Fruit fly (Drosophila melanogaster) whole organism, pupa: ENCODE data around the gene CG32750.
A peak's percentile ranks its signal among the peaks of the same experiment; 100 is the strongest.

ENCODE experiments used
- CG10348 ChIP-seq: fragments of 200-800 bp; sonication (Bioruptor generic); IDR thresholded peaks from 2 replicates; pipeline ENCODE4 v1.3.6; 2022; ENCODE audit warnings: missing biosample characterization, missing genetic modification characterization
- CG12605 ChIP-seq: fragments of 200-800 bp; sonication (Bioruptor generic); IDR thresholded peaks from 2 replicates; pipeline ENCODE4 v1.3.6; 2022; ENCODE audit warnings: missing biosample characterization, missing genetic modification characterization
- CG13204 ChIP-seq: fragments of 200-800 bp; sonication (Bioruptor generic); optimal IDR thresholded peaks from 2 replicates; lab custom pipeline; 2018; ENCODE audit warnings: missing biosample characterization, mild to moderate bottlenecking, missing genetic modification characterization, moderate library complexity
- CG14655 ChIP-seq: fragments of 200-800 bp; sonication (Bioruptor generic); optimal IDR thresholded peaks from 3 replicates; lab custom pipeline; 2017; ENCODE audit warnings: mild to moderate bottlenecking, missing biosample characterization, missing genetic modification reagents, missing genetic modification characterization
- CG15710 ChIP-seq: fragments of 200-800 bp; sonication (Bioruptor generic); optimal IDR thresholded peaks from 2 replicates; lab custom pipeline; 2018; ENCODE audit warnings: missing biosample characterization, mild to moderate bottlenecking, missing genetic modification characterization, moderate library complexity
- CG17806 ChIP-seq: fragments of 200-800 bp; sonication (Bioruptor generic); optimal IDR thresholded peaks from 2 replicates; lab custom pipeline; 2018; ENCODE audit warnings: missing biosample characterization, mild to moderate bottlenecking, missing genetic modification characterization, moderate library complexity
- CG32121 ChIP-seq: fragments of 200-800 bp; sonication (Bioruptor generic); IDR thresholded peaks from 2 replicates; pipeline ENCODE4 v1.3.6; 2022; ENCODE audit warnings: missing biosample characterization, missing genetic modification characterization
- CG34367 ChIP-seq: fragments of 200-800 bp; sonication (Bioruptor generic); optimal IDR thresholded peaks from 2 replicates; lab custom pipeline; 2018; ENCODE audit warnings: missing biosample characterization, mild to moderate bottlenecking, missing genetic modification characterization
- CG4496 ChIP-seq: fragments of 200-800 bp; sonication (Bioruptor generic); IDR thresholded peaks from 3 replicates; pipeline ENCODE4 v1.3.6; 2022; ENCODE audit warnings: missing biosample characterization, missing genetic modification characterization
- CG8159 ChIP-seq: fragments of 200-800 bp; sonication (Bioruptor generic); optimal IDR thresholded peaks from 3 replicates; lab custom pipeline; 2018; ENCODE audit warnings: missing biosample characterization, mild to moderate bottlenecking, missing genetic modification characterization, moderate library complexity
- CG8301 ChIP-seq: fragments of 200-800 bp; sonication (Bioruptor generic); optimal IDR thresholded peaks from 2 replicates; lab custom pipeline; 2018; ENCODE audit warnings: missing biosample characterization, mild to moderate bottlenecking, missing genetic modification characterization
- CG9948 ChIP-seq: fragments of 200-800 bp; sonication (Bioruptor generic); optimal IDR thresholded peaks from 2 replicates; lab custom pipeline; 2018; ENCODE audit warnings: missing biosample characterization, mild to moderate bottlenecking, missing genetic modification characterization, moderate library complexity
- D1 ChIP-seq: fragments of 200-800 bp; sonication (Bioruptor generic); optimal IDR thresholded peaks from 2 replicates; lab custom pipeline; 2018; ENCODE audit warnings: missing biosample characterization, mild to moderate bottlenecking, missing genetic modification characterization, moderate library complexity
- EcR ChIP-seq: fragments of 200-800 bp; sonication (Bioruptor generic); optimal IDR thresholded peaks from 3 replicates; lab custom pipeline; 2019; ENCODE audit warnings: missing biosample characterization, missing genetic modification characterization, mild to moderate bottlenecking, moderate library complexity, missing genetic modification reagents
- Ets98B ChIP-seq: fragments of 200-800 bp; sonication (Bioruptor generic); IDR thresholded peaks from 2 replicates; pipeline ENCODE4 v1.3.6; 2022; ENCODE audit warnings: missing biosample characterization, missing genetic modification characterization
- Pif1A ChIP-seq: fragments of 200-800 bp; sonication (Bioruptor generic); optimal IDR thresholded peaks from 3 replicates; lab custom pipeline; 2016; ENCODE audit warnings: missing biosample characterization, missing genetic modification characterization
- Pif1B ChIP-seq: fragments of 200-800 bp; sonication (Bioruptor generic); optimal IDR thresholded peaks from 3 replicates; lab custom pipeline; 2016; ENCODE audit warnings: missing biosample characterization, missing genetic modification characterization
- Snoo ChIP-seq: fragments of 200-800 bp; sonication (Bioruptor generic); optimal IDR thresholded peaks from 3 replicates; lab custom pipeline; 2017; ENCODE audit warnings: missing biosample characterization, mild to moderate bottlenecking, missing genetic modification characterization, inconsistent platforms
- fd96Ca ChIP-seq: fragments of 200-800 bp; sonication (Bioruptor generic); IDR thresholded peaks from 3 replicates; pipeline ENCODE4 v1.3.6; 2022; ENCODE audit warnings: missing biosample characterization, missing genetic modification characterization
- gl ChIP-seq: fragments of 200-800 bp; sonication (Bioruptor generic); optimal IDR thresholded peaks from 2 replicates; lab custom pipeline; 2018; ENCODE audit warnings: missing biosample characterization, mild to moderate bottlenecking, missing genetic modification characterization
- rn ChIP-seq: fragments of 200-800 bp; sonication (Bioruptor generic); IDR thresholded peaks from 2 replicates; pipeline ENCODE4 v1.3.6; 2022; ENCODE audit warnings: missing biosample characterization, missing genetic modification characterization

Gene CG32750

dm6 chrX:6196339-6196738 lies at the start of gene CG32750:
CG32750 (minus strand) TSS chrX:6196439.
- TF ChIP-seq CG34367 (no peak), D1 (tag; lab: Kevin White, UChicago) (no peak), EcR (GFP tag; lab: Kevin White, UChicago) (no peak), CG8301 (no peak), gl (tag; lab: Kevin White, UChicago) (no peak), rn (GFP tag; lab: Robert Waterston, UW) (no peak), CG17806 (tag; lab: Kevin White, UChicago) (no peak), CG32121 (GFP tag; lab: Robert Waterston, UW) (no peak), Snoo (tag; lab: Kevin White, UChicago) (no peak), CG13204 (GFP tag; lab: Kevin White, UChicago) (no peak), CG4496 (GFP tag; lab: Robert Waterston, UW) (no peak), CG12605 (GFP tag; lab: Robert Waterston, UW) (no peak), Pif1B (GFP tag; lab: Kevin White, UChicago) (no peak), CG15710 (tag; lab: Kevin White, UChicago) (no peak), CG8159 (tag; lab: Kevin White, UChicago) (no peak), CG14655 (GFP tag; lab: Kevin White, UChicago) (no peak), CG9948 (no peak)

- TF ChIP-seq CG17806 (tag; lab: Kevin White, UChicago): no peak
- no peak for TF ChIP-seq Ets98B (GFP tag; lab: Robert Waterston, UW)
- TF ChIP-seq Snoo (tag; lab: Kevin White, UChicago): no peak
- no peak for TF ChIP-seq CG13204 (GFP tag; lab: Kevin White, UChicago)
- no peak for TF ChIP-seq CG12605 (GFP tag; lab: Robert Waterston, UW)
- no peak for TF ChIP-seq CG8159 (tag; lab: Kevin White, UChicago)
- no peak for TF ChIP-seq CG32121 (GFP tag; lab: Robert Waterston, UW)
- no peak for TF ChIP-seq gl (tag; lab: Kevin White, UChicago)
- no peak for TF ChIP-seq Pif1A (GFP tag; lab: Kevin White, UChicago)
- TF ChIP-seq EcR (GFP tag; lab: Kevin White, UChicago): no peak
- TF ChIP-seq rn (GFP tag; lab: Robert Waterston, UW): no peak
- no peak for TF ChIP-seq fd96Ca
- TF ChIP-seq D1 (tag; lab: Kevin White, UChicago): no peak
These were observed 40.8 kb upstream of the CG32750 start, which contains the start of gene CG14445 for dm6 chrX:6237015-6237414. CG14445 (plus strand) TSS chrX:6237315.

dm6 chrX:6231764-6232163 lies 35.5 kb upstream of the CG32750 start:
- TF ChIP-seq CG4496 (GFP tag; lab: Robert Waterston, UW): no peak
- TF ChIP-seq D1 (tag; lab: Kevin White, UChicago): no peak
- no peak for TF ChIP-seq fd96Ca
- no peak for TF ChIP-seq CG14655 (GFP tag; lab: Kevin White, UChicago)
- no peak for TF ChIP-seq CG10348 (GFP tag; lab: Robert Waterston, UW)
- no peak for TF ChIP-seq rn (GFP tag; lab: Robert Waterston, UW)

- TF ChIP-seq Pif1A (GFP tag; lab: Kevin White, UChicago): no peak
- no peak for TF ChIP-seq rn (GFP tag; lab: Robert Waterston, UW)
- TF ChIP-seq gl (tag; lab: Kevin White, UChicago): no peak
- TF ChIP-seq CG32121 (GFP tag; lab: Robert Waterston, UW): no peak
- no peak for TF ChIP-seq CG13204 (GFP tag; lab: Kevin White, UChicago)
- TF ChIP-seq D1 (tag; lab: Kevin White, UChicago): no peak
- no peak for TF ChIP-seq CG14655 (GFP tag; lab: Kevin White, UChicago)
- no peak for TF ChIP-seq CG15710 (tag; lab: Kevin White, UChicago)
- TF ChIP-seq CG8159 (tag; lab: Kevin White, UChicago): no peak
- TF ChIP-seq fd96Ca: no peak
- TF ChIP-seq Ets98B (GFP tag; lab: Robert Waterston, UW): no peak
- no peak for TF ChIP-seq CG4496 (GFP tag; lab: Robert Waterston, UW)
- TF ChIP-seq CG12605 (GFP tag; lab: Robert Waterston, UW): no peak
- no peak for TF ChIP-seq CG8301
- TF ChIP-seq Snoo (tag; lab: Kevin White, UChicago): no peak
- TF ChIP-seq CG10348 (GFP tag; lab: Robert Waterston, UW): no peak
- TF ChIP-seq CG34367: no peak
- TF ChIP-seq EcR (GFP tag; lab: Kevin White, UChicago): no peak
- no peak for TF ChIP-seq CG9948
These were observed 29.3 kb upstream of the CG32750 start, which contains the start of gene dtn for dm6 chrX:6225472-6226049. dtn (plus strand) TSS chrX:6225647.

- TF ChIP-seq CG15710 (tag; lab: Kevin White, UChicago) (peak; percentile 86), fd96Ca (peak; percentile 96), CG4496 (GFP tag; lab: Robert Waterston, UW) (peak; percentile 94), CG9948 (peak; percentile 82), Pif1B (GFP tag; lab: Kevin White, UChicago) (peak; percentile 87), Snoo (tag; lab: Kevin White, UChicago) (peak; percentile 85), CG12605 (GFP tag; lab: Robert Waterston, UW) (peak; percentile 76), D1 (tag; lab: Kevin White, UChicago) (no peak), CG8301 (peak; percentile 82), Pif1A (GFP tag; lab: Kevin White, UChicago) (peak; percentile 84), CG8159 (tag; lab: Kevin White, UChicago) (peak; percentile 81), CG32121 (GFP tag; lab: Robert Waterston, UW) (peak; percentile 95), EcR (GFP tag; lab: Kevin White, UChicago) (peak; percentile 94), CG34367 (peak; percentile 75), gl (tag; lab: Kevin White, UChicago) (peak; percentile 66), Ets98B (GFP tag; lab: Robert Waterston, UW) (peak; percentile 91), CG13204 (GFP tag; lab: Kevin White, UChicago) (no peak), CG17806 (tag; lab: Kevin White, UChicago) (peak; percentile 66), rn (GFP tag; lab: Robert Waterston, UW) (peak; percentile 78), CG10348 (GFP tag; lab: Robert Waterston, UW) (peak; percentile 80), CG14655 (GFP tag; lab: Kevin White, UChicago) (peak; percentile 87)
These were observed 28.3 kb upstream of the CG32750 start, which contains the start of gene sqh for dm6 chrX:6224225-6225190. sqh (minus strand) TSS chrX:6225140.
